Worm (Caenorhabditis elegans) whole organism, early embryonic: ENCODE data around the gene Y51H4A.22.
"Not testable (repeated sequence)": the region's sequence is repeated elsewhere in the genome, so short reads cannot be mapped to it uniquely, and the experiment has no call there.

Experiments
- F13C5.2 ChIP-seq: sonication (generic microtip); optimal IDR thresholded peaks from 2 replicates; lab custom pipeline; 2017; ENCODE audit warnings: mild to moderate bottlenecking, missing genetic modification characterization, inconsistent platforms, missing compliant biosample characterization
- ceh-13 ChIP-seq: fragments of 200-800 bp; sonication (Bioruptor generic); optimal IDR thresholded peaks from 2 replicates; lab custom pipeline; 2018; ENCODE audit warnings: mild to moderate bottlenecking, missing genetic modification characterization, missing compliant biosample characterization
- hnd-1 ChIP-seq: sonication (generic microtip); optimal IDR thresholded peaks from 2 replicates; lab custom pipeline; 2016; ENCODE audit warnings: missing genetic modification characterization, missing compliant biosample characterization

Gene Y51H4A.22

ce11 chrIV:16755771-16756170 lies 35.3 kb downstream of the Y51H4A.22 start, which contains the start of gene Y43D4A.2:
Y43D4A.2 (minus strand) TSS chrIV:16755871.
- not testable (repeated sequence) for TF ChIP-seq ceh-13; hnd-1 (tag; lab: Kevin White, UChicago); F13C5.2 (tag; lab: Kevin White, UChicago)
